Fruit fly (Drosophila melanogaster): ENCODE results near the gene HIP.

The HIP gene

DNA sequence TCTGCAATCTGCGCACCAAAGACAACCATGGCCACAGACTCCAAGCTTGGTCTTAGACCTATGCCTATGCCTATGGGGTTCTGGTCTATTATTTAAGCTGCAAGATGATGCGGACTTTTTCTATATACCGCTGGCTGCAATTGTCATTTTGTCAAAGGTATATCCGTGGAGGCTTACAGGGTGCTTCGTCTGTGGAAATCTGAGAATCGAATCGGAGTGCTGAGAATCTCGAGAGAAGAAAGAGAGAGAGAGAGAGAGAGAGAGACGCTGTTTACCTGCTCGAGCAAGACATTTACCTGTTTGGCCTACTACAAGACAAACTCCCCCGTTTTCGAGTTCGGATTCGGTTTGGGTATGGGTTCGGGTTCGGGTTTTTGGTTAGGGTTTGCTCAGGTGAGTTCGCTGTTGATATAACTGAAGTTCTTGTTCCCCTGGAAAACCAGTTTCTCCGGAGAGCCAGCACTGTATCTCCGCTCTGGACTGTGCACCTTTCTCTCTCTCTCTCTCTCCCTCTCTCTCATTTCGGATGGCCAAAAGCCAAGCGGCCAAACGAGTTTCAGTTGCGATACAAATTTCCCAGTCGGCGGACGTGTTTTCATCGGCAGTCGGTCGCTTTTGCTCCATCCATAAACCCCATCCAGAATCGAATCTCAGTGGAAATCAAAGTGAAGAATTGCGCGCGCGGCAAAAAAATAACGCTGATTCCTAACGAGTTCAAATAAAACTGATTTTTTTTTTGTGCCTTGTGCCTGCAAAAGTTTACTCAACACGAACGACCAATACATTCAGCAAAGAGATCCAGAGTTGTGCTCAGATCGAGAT is 46.6 kb downstream of the HIP start (continued):
- TF ChIP-seq seq (GFP tag; IDR thresholded peaks at IDR 0.05) (peak; percentile 44; the same call in 1 of the 2 replicates), odd (GFP tag; optimal IDR thresholded peaks at IDR 0.05) (peak; percentile 49), CG8388 (GFP tag; optimal IDR thresholded peaks at IDR 0.05) (no peak), CG6254 (GFP tag; optimal IDR thresholded peaks at IDR 0.05) (peak; percentile 99), CG8281 (tag; optimal IDR thresholded peaks at IDR 0.05) (no peak), CG34224 (GFP tag; IDR thresholded peaks at IDR 0.05; ENCODE audit: partially characterized antibody) (peak; percentile 46; the same call in 2 of the 3 replicates), pfk (GFP tag; optimal IDR thresholded peaks at IDR 0.05) (peak; percentile 49), so (GFP tag; IDR thresholded peaks at IDR 0.05) (peak; percentile 56; the same call in 1 of the 3 replicates), caup (GFP tag; optimal IDR thresholded peaks at IDR 0.05; ENCODE audit: severe bottlenecking) (peak; percentile 31), CG10543 (GFP tag; optimal IDR thresholded peaks at IDR 0.05) (peak; percentile 76), CG1832 (GFP tag; optimal IDR thresholded peaks at IDR 0.05) (peak; percentile 51), HLHmδ (GFP tag; optimal IDR thresholded peaks at IDR 0.05) (peak; percentile 82), CG16815 (GFP tag; optimal IDR thresholded peaks at IDR 0.05) (no peak), HLH3B (GFP tag; IDR thresholded peaks at IDR 0.05) (peak; percentile 32; the same call in 1 of the 2 replicates), CG13894 (tag; optimal IDR thresholded peaks at IDR 0.05) (peak; percentile 38), schlank (tag; optimal IDR thresholded peaks at IDR 0.05) (no peak), CG13287 (GFP tag; IDR thresholded peaks at IDR 0.05; ENCODE audit: partially characterized antibody) (peak; percentile 41), pros (GFP tag; optimal IDR thresholded peaks at IDR 0.05) (peak; percentile 96), CG15514 (GFP tag; optimal IDR thresholded peaks at IDR 0.05) (peak; percentile 29), oc (tag; optimal IDR thresholded peaks at IDR 0.05) (no peak), YL-1 (GFP tag; optimal IDR thresholded peaks at IDR 0.05) (peak; percentile 3), Atf6 (GFP tag; IDR thresholded peaks at IDR 0.05) (peak; percentile 63), Xrp1 (GFP tag; IDR thresholded peaks at IDR 0.05) (0 out of 2 replicates have a peak, but pooled peaks have one; percentile 19), wor (GFP tag; IDR thresholded peaks at IDR 0.05) (no peak), nom (GFP tag; optimal IDR thresholded peaks at IDR 0.05) (peak; percentile 81), CG4328 (GFP tag; optimal IDR thresholded peaks at IDR 0.05) (peak; percentile 33), mam (GFP tag; optimal IDR thresholded peaks at IDR 0.05) (no peak), zen2 (GFP tag; IDR thresholded peaks at IDR 0.05; ENCODE audit: partially characterized antibody) (peak; percentile 51; the same call in 2 of the 3 replicates), CG6813 (GFP tag; optimal IDR thresholded peaks at IDR 0.05) (peak; percentile 58), CG16863 (GFP tag; optimal IDR thresholded peaks at IDR 0.05) (peak; percentile 3), CG5953 (GFP tag; IDR thresholded peaks at IDR 0.05) (0 out of 2 replicates have a peak, but pooled peaks have one; percentile 4), CG31365 (tag; optimal IDR thresholded peaks at IDR 0.05) (peak; percentile 36), Eip74EF (GFP tag; optimal IDR thresholded peaks at IDR 0.05) (no peak), CG14710 (tag; optimal IDR thresholded peaks at IDR 0.05) (peak; percentile 24), chif (GFP tag; optimal IDR thresholded peaks at IDR 0.05) (peak in 1 of 2 experiments; percentile 20), unpg (GFP tag; optimal IDR thresholded peaks at IDR 0.05) (peak; percentile 14), HHEX (GFP tag; optimal IDR thresholded peaks at IDR 0.05) (peak; percentile 34), Dll (GFP tag; IDR thresholded peaks at IDR 0.05; ENCODE audit: partially characterized antibody) (no peak), sens (GFP tag) (peak; percentile 89), z (GFP tag; IDR thresholded peaks at IDR 0.05) (0 out of 3 replicates have a peak, but pooled peaks have one; percentile 41), slbo (GFP tag; IDR thresholded peaks at IDR 0.05) (no peak), CG2712 (tag; optimal IDR thresholded peaks at IDR 0.05) (peak; percentile 5), Rfx (GFP tag; IDR thresholded peaks at IDR 0.05) (peak; percentile 40; the same call in 1 of the 2 replicates), CG18599 (GFP tag; optimal IDR thresholded peaks at IDR 0.05) (peak; percentile 47), Nf-YC (tag; optimal IDR thresholded peaks at IDR 0.05) (peak; percentile 9), CG7963 (GFP tag; IDR thresholded peaks at IDR 0.05; ENCODE audit: partially characterized antibody) (no peak)
